Worm (Caenorhabditis elegans): ENCODE data around the gene M18.3.
"Not testable (repeated sequence)": the region's sequence is repeated elsewhere in the genome, so short reads cannot be mapped to it uniquely, and the experiment has no call there.

M18.3 gene

DNA sequence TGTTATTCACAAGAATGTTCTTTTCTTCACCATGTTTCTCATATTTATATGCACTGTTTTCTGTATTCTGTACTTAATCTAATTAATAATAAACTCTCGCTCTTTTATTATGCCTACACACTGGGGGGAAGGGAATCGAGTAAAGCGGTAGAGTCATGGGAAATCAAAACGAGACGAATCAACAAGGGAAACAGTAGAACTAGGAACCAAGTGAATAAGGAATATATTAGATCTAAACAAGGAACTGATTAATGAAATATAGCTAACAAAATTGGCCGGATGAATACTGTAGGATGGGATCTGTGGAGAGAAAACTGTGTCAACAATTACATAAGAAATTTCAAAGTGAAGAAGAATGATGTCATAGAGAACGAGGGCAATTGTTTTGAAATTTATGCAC lies 29.3 kb downstream of the M18.3 start:
- TF ChIP-seq F37B4.10 (GFP tag; IDR thresholded peaks at IDR 0.05): no peak
- peak; percentile 23 for TF ChIP-seq hrde-1 (tag; optimal IDR thresholded peaks at IDR 0.05; ENCODE audit: borderline replicate concordance)
- TF ChIP-seq him-1 (tag; optimal IDR thresholded peaks at IDR 0.05): peak; percentile 99
- peak; percentile 1 for TF ChIP-seq lsl-1 (GFP tag; optimal IDR thresholded peaks at IDR 0.05)

DNA sequence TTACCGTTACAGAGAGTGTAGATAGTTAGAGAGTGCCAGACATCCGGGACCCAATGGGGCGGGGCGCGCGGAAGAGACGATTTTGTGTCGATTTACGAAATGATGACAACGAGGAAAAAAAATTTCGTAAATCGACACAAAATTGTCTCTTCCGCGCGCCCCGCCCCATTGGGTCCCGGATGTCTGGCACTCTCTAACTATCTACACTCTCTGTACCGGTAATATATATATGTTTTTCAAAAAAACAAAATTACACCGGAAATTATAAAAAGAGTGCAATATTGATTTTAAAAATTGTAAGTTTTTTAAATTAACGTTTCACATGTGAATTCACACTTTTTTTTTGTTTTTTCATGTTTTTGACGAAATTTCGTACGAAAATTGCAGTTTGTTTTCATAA lies 32.4 kb downstream of the M18.3 start, which contains the start of gene B0001.4:
B0001.4 (minus strand) TSS at position 101 of the 400 bp plus-strand sequence.
- TF ChIP-seq tbp1 (GFP tag; optimal IDR thresholded peaks at IDR 0.05); him-1 (tag; optimal IDR thresholded peaks at IDR 0.05); ztf-22 (GFP tag; optimal IDR thresholded peaks at IDR 0.05): not testable (repeated sequence)

DNA sequence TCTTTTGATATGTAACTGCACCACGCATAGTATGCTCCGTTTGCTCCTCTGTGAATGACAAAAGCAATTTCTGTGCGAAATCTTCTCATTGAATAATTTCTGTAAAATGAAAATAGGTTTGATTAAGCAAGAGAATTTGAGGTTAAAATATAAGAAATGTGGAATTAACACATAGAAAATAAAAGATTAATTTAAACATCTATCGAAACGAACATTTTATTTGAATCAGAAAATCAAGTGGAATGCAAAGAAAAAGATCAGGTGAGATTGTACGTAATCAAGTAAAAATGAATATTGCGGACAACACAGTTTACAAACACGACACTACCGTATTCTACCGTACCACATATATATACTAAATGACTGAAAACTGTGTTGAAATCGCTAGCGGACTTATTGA lies 35.3 kb downstream of the M18.3 start, which contains the start of gene B0001.8:
B0001.8 (minus strand) TSS at position 101 of the 400 bp plus-strand sequence.
- TF ChIP-seq nhr-27 (tag; optimal IDR thresholded peaks at IDR 0.05) (no peak), hlh-26 (GFP tag; conservative IDR thresholded peaks at IDR 0.05) (no peak), Y79H2A.3 (GFP tag; conservative IDR thresholded peaks at IDR 0.05) (0 out of 2 replicates have a peak, but pooled peaks have one; percentile 41), snpc-1.3 (tag; optimal IDR thresholded peaks at IDR 0.05; ENCODE audit: insufficient read depth) (no peak), K11D2.4 (GFP tag; IDR thresholded peaks at IDR 0.05) (no peak), unc-130 (GFP tag; optimal IDR thresholded peaks at IDR 0.05) (no peak), Y67H2A.10 (GFP tag; conservative IDR thresholded peaks at IDR 0.05) (no peak), snpc-1.1 (tag; optimal IDR thresholded peaks at IDR 0.05; ENCODE audit: insufficient read depth) (no peak), B0019.2 (GFP tag; conservative IDR thresholded peaks at IDR 0.05) (no peak)

DNA sequence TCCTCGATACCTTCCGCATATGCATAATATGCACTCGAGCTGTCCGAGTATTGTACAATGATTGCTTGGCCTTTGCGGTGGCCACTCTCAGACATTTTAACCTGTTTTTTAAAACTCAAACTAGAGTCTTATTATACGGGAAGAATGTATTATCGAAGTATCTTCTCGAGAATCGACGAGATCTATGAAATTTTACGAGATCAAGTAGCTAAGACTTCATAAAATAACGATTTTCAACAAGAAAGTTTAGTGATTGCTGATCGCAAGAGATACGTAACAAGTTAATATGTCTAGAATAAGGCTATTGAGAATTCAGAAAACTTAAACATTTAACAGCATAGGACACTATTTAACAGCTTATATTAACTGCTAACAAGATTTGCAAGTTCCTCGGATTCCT lies 37.6 kb downstream of the M18.3 start, which contains the start of gene B0001.5:
B0001.5 (minus strand) TSS at position 101 of the 400 bp plus-strand sequence.
- TF ChIP-seq C17E4.6 (GFP tag; IDR thresholded peaks at IDR 0.05) (no peak), Y53G8AR.9 (GFP tag; conservative IDR thresholded peaks at IDR 0.05) (no peak), snpc-4 (GFP tag; optimal IDR thresholded peaks at IDR 0.05) (no peak), snpc-4 (tag; optimal IDR thresholded peaks at IDR 0.05) (no peak), egl-18 (GFP tag; IDR thresholded peaks at IDR 0.05) (no peak), lin-54 (GFP tag; optimal IDR thresholded peaks at IDR 0.05) (no peak), let-607 (tag; optimal IDR thresholded peaks at IDR 0.05) (no peak), ceh-100 (GFP tag; IDR thresholded peaks at IDR 0.05) (no peak)

DNA sequence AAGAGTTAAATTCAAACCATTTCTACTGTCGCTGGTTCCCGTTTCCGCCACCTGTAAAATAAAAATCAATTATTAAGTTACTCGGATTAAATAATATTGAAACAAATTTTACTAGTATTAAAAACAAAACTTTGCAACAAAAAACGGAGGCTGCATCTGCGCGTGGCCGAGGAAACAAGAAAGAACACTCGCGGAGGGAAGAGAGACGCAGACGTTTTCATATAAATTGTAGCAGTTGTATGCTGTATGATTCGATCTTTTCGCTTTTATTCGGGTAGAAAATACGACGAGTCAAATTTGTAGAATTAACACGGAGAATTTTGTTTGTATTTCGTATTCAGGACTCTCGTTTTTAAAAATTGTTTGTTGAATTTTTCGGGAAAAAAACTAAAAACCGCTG lies 40.0 kb downstream of the M18.3 start, which contains the start of gene B0001.3:
B0001.3 (minus strand) TSS at position 55 of the 400 bp plus-strand sequence.
- no peak for TF ChIP-seq ceh-100 (GFP tag; IDR thresholded peaks at IDR 0.05)
- TF ChIP-seq atf-7 (tag; optimal IDR thresholded peaks at IDR 0.05): no peak
- TF ChIP-seq D2030.7 (GFP tag; IDR thresholded peaks at IDR 0.05): no peak
- TF ChIP-seq hmg-20 (GFP tag; IDR thresholded peaks at IDR 0.05): no peak
- TF ChIP-seq T26A5.8 (tag; optimal IDR thresholded peaks at IDR 0.05): no peak
- TF ChIP-seq efl-1 (GFP tag; optimal IDR thresholded peaks at IDR 0.05): no peak
- no peak for TF ChIP-seq zim-3 (tag; optimal IDR thresholded peaks at IDR 0.05)
- no peak for TF ChIP-seq ztf-3 (GFP tag; optimal IDR thresholded peaks at IDR 0.05)
- no peak for TF ChIP-seq K12H6.12 (tag; optimal IDR thresholded peaks at IDR 0.05)
